Worm (Caenorhabditis elegans) whole organism, young adult: ENCODE results near the gene gcy-31.

ENCODE experiments used
- Y95B8A.8 ChIP-seq: fragments of 200-800 bp; sonication (Bioruptor generic); IDR thresholded peaks from 2 replicates; pipeline ENCODE4 v1.3.6; 2022; ENCODE audit warnings: missing genetic modification reagents, missing genetic modification characterization, missing compliant biosample characterization
- ceh-40 ChIP-seq: fragments of 200-800 bp; sonication (Bioruptor generic); IDR thresholded peaks from 2 replicates; pipeline ENCODE4 v1.3.6; 2022; ENCODE audit warnings: missing genetic modification characterization, missing compliant biosample characterization
- nfya-1 ChIP-seq: sonication (generic microtip); optimal IDR thresholded peaks from 2 replicates; lab custom pipeline; 2017; ENCODE audit warnings: antibody characterized with exemption, missing compliant biosample characterization, missing genetic modification characterization, borderline replicate concordance; ENCODE audit not compliant: insufficient read depth
- sea-2 ChIP-seq: fragments of 200-800 bp; sonication (Bioruptor generic); IDR thresholded peaks from 2 replicates; pipeline ENCODE4 v1.3.6; 2022; ENCODE audit warnings: missing genetic modification characterization, missing compliant biosample characterization

ce11 chrX:2372134-2372533 is 55.2 kb downstream of the gcy-31 start:
- TF ChIP-seq ceh-40 (GFP tag; lab: Robert Waterston, UW) (no peak), nfya-1 (tag; lab: Kevin White, UChicago) (no peak), Y95B8A.8 (GFP tag; lab: Robert Waterston, UW) (no peak), sea-2 (GFP tag; lab: Robert Waterston, UW) (no peak)
